Fruit fly (Drosophila melanogaster) whole organism, wandering third instar larva: ENCODE results near the gene CG44476.
A peak's percentile ranks its signal among the peaks of the same experiment; 100 is the strongest.

Source experiments
- Abd-B ChIP-seq: fragments of >200 bp; optimal IDR thresholded peaks from 2 replicates; lab custom pipeline; 2017; ENCODE audit warnings: missing biosample characterization, missing genetic modification characterization
- CG32264 ChIP-seq: fragments of 200-800 bp; sonication (Bioruptor generic); optimal IDR thresholded peaks from 2 replicates; lab custom pipeline; 2016; ENCODE audit warnings: missing biosample characterization, missing genetic modification characterization
- CG9705 ChIP-seq: fragments of 200-800 bp; sonication (Bioruptor generic); optimal IDR thresholded peaks from 2 replicates; lab custom pipeline; 2018; ENCODE audit warnings: missing biosample characterization, mild to moderate bottlenecking, missing genetic modification characterization
- CrebA ChIP-seq: fragments of 200-800 bp; sonication (Bioruptor generic); optimal IDR thresholded peaks from 2 replicates; lab custom pipeline; 2016; ENCODE audit warnings: missing biosample characterization, mild to moderate bottlenecking, missing genetic modification characterization, borderline replicate concordance
- Dfd ChIP-seq: fragments of >200 bp; optimal IDR thresholded peaks from 2 replicates; lab custom pipeline; 2017; ENCODE audit warnings: missing biosample characterization, missing genetic modification characterization
- Dif ChIP-seq: fragments of 200-275, 200-300 bp; sonication (Bioruptor generic); optimal IDR thresholded peaks from 2 replicates; lab custom pipeline; 2018; ENCODE audit warnings: missing biosample characterization, missing genetic modification characterization; ENCODE audit not compliant: partially characterized antibody
- GATAd ChIP-seq: sonication (Bioruptor generic); optimal IDR thresholded peaks from 2 replicates; lab custom pipeline; 2016; ENCODE audit warnings: missing biosample characterization, missing genetic modification characterization
- HLH106 ChIP-seq: fragments of 200-800 bp; optimal IDR thresholded peaks from 3 replicates; lab custom pipeline; 2019; ENCODE audit warnings: missing biosample characterization, mild to moderate bottlenecking, missing genetic modification characterization, moderate library complexity
- Hnf4 ChIP-seq: fragments of 200-800 bp; sonication (Bioruptor generic); optimal IDR thresholded peaks from 2 replicates; lab custom pipeline; 2016; ENCODE audit warnings: missing biosample characterization, mild to moderate bottlenecking, missing genetic modification characterization
- Hr78 ChIP-seq: fragments of >200 bp; optimal IDR thresholded peaks from 2 replicates; lab custom pipeline; 2017; ENCODE audit warnings: missing biosample characterization, missing genetic modification characterization
- Hr83 ChIP-seq: fragments of 200-300 bp; sonication (Bioruptor generic); optimal IDR thresholded peaks from 2 replicates; lab custom pipeline; 2016; ENCODE audit warnings: missing biosample characterization, mild to moderate bottlenecking, missing genetic modification characterization, moderate library complexity; ENCODE audit not compliant: poor library complexity, severe bottlenecking
- Jra ChIP-seq: sonication (Bioruptor generic); optimal IDR thresholded peaks from 2 replicates; lab custom pipeline; 2016; ENCODE audit warnings: missing biosample characterization, missing genetic modification characterization
- Mio ChIP-seq: sonication (Bioruptor generic); optimal IDR thresholded peaks from 2 replicates; lab custom pipeline; 2016; ENCODE audit warnings: missing biosample characterization, missing genetic modification characterization
- Myc ChIP-seq: fragments of >200 bp; optimal IDR thresholded peaks from 2 replicates; lab custom pipeline; 2017
- N ChIP-seq: fragments of >200 bp; optimal IDR thresholded peaks from 2 replicates; lab custom pipeline; 2018; ENCODE audit warnings: missing biosample characterization, missing external identifiers, missing genetic modification characterization
- OdsH ChIP-seq: fragments of 200-800 bp; sonication (Bioruptor generic); optimal IDR thresholded peaks from 2 replicates; lab custom pipeline; 2016; ENCODE audit warnings: missing biosample characterization, mild to moderate bottlenecking, missing genetic modification characterization
- Rel ChIP-seq, 2 experiments: fragments of 200-800 bp; sonication (Bioruptor generic) in 1 of 2; optimal IDR thresholded peaks; 2 replicates in 1 of 2; 3 replicates in 1 of 2; lab custom pipeline; 2016 to 2019; ENCODE audit warnings: mild to moderate bottlenecking in 2 of 2, missing biosample characterization in 2 of 2, missing genetic modification characterization in 2 of 2, moderate library complexity in 1 of 2
- Sp1 ChIP-seq: fragments of 200-800 bp; sonication (Bioruptor generic); optimal IDR thresholded peaks from 3 replicates; lab custom pipeline; 2019; ENCODE audit warnings: missing biosample characterization, mild to moderate bottlenecking, missing genetic modification characterization, moderate library complexity
- Vsx2 ChIP-seq: fragments of 200-300, 225-300 bp; sonication (Bioruptor generic); optimal IDR thresholded peaks from 2 replicates; lab custom pipeline; 2018; ENCODE audit warnings: missing biosample characterization, missing genetic modification characterization; ENCODE audit not compliant: partially characterized antibody
- br ChIP-seq: fragments of 200-800 bp; sonication (Bioruptor generic); optimal IDR thresholded peaks from 2 replicates; lab custom pipeline; 2016; ENCODE audit warnings: missing biosample characterization, missing genetic modification characterization
- brk ChIP-seq: fragments of 200-800 bp; sonication (Bioruptor generic); optimal IDR thresholded peaks from 2 replicates; lab custom pipeline; 2016; ENCODE audit warnings: missing biosample characterization, mild to moderate bottlenecking, missing genetic modification characterization
- dl ChIP-seq, 2 experiments: fragments of 175-275, 200-275 bp in 1 of 2; fragments of 200-275 bp in 1 of 2; sonication (Bioruptor generic); optimal IDR thresholded peaks; lab custom pipeline; 2018; ENCODE audit warnings: mild to moderate bottlenecking in 2 of 2, missing biosample characterization in 2 of 2, missing genetic modification characterization in 2 of 2, moderate library complexity in 2 of 2; ENCODE audit not compliant: partially characterized antibody in 2 of 2, insufficient read depth in 1 of 2
- dmrt93B ChIP-seq: fragments of 200-800 bp; sonication (Bioruptor generic); optimal IDR thresholded peaks from 2 replicates; lab custom pipeline; 2018; ENCODE audit warnings: missing biosample characterization, mild to moderate bottlenecking, missing genetic modification characterization
- dsf ChIP-seq: sonication (Bioruptor generic); optimal IDR thresholded peaks from 2 replicates; lab custom pipeline; 2016; ENCODE audit warnings: missing biosample characterization, missing genetic modification characterization, borderline replicate concordance
- ey ChIP-seq: fragments of 200-800 bp; sonication (Bioruptor generic); optimal IDR thresholded peaks from 2 replicates; lab custom pipeline; 2016; ENCODE audit warnings: missing biosample characterization, missing genetic modification characterization
- foxo ChIP-seq, 2 experiments: fragments of 200-800 bp; sonication (Bioruptor generic); optimal IDR thresholded peaks; 2 replicates in 1 of 2; 3 replicates in 1 of 2; lab custom pipeline; 2016 to 2017; ENCODE audit warnings: missing biosample characterization in 2 of 2, missing genetic modification characterization in 2 of 2
- fru ChIP-seq: fragments of 200-800 bp; sonication (Bioruptor generic); optimal IDR thresholded peaks from 3 replicates; lab custom pipeline; 2016; ENCODE audit warnings: missing biosample characterization, mild to moderate bottlenecking, missing genetic modification characterization
- h ChIP-seq: fragments of 200-800 bp; sonication (Bioruptor generic); optimal IDR thresholded peaks from 3 replicates; lab custom pipeline; 2016; ENCODE audit warnings: missing biosample characterization, mild to moderate bottlenecking, missing genetic modification characterization
- jim ChIP-seq: fragments of 175-275, 200-325 bp; sonication (Bioruptor generic); optimal IDR thresholded peaks from 2 replicates; lab custom pipeline; 2016; ENCODE audit warnings: missing biosample characterization, mild to moderate bottlenecking, missing genetic modification characterization
- lola ChIP-seq: fragments of >200 bp; optimal IDR thresholded peaks from 2 replicates; lab custom pipeline; 2017; ENCODE audit warnings: missing biosample characterization, missing genetic modification characterization
- pan ChIP-seq: fragments of >200 bp; optimal IDR thresholded peaks from 2 replicates; lab custom pipeline; 2017
- psq ChIP-seq: fragments of 200-800 bp; sonication (Bioruptor generic); optimal IDR thresholded peaks from 3 replicates; lab custom pipeline; 2017; ENCODE audit warnings: missing biosample characterization, mild to moderate bottlenecking, missing genetic modification characterization, moderate library complexity
- rgr ChIP-seq: fragments of 200-800 bp; sonication (Bioruptor generic); optimal IDR thresholded peaks from 3 replicates; lab custom pipeline; 2016; ENCODE audit warnings: missing biosample characterization, mild to moderate bottlenecking, missing genetic modification characterization
- sage ChIP-seq: fragments of 200-800 bp; sonication (Bioruptor generic); optimal IDR thresholded peaks from 2 replicates; lab custom pipeline; 2016; ENCODE audit warnings: missing biosample characterization, mild to moderate bottlenecking, missing genetic modification characterization
- sv ChIP-seq: fragments of 200-800 bp; sonication (Bioruptor generic); optimal IDR thresholded peaks from 3 replicates; lab custom pipeline; 2016; ENCODE audit warnings: missing biosample characterization, missing genetic modification characterization
- tai ChIP-seq: sonication (Bioruptor generic); optimal IDR thresholded peaks from 2 replicates; lab custom pipeline; 2016; ENCODE audit warnings: missing biosample characterization, missing genetic modification characterization
- usp ChIP-seq: fragments of >200 bp; optimal IDR thresholded peaks from 2 replicates; lab custom pipeline; 2017; ENCODE audit warnings: missing biosample characterization, missing genetic modification characterization
- woc ChIP-seq: sonication (Bioruptor generic); optimal IDR thresholded peaks from 2 replicates; lab custom pipeline; 2016; ENCODE audit warnings: missing biosample characterization, mild to moderate bottlenecking, missing genetic modification characterization

CG44476 gene

dm6 chr2L:18121367-18122230 lies 8.6 kb upstream of the CG44476 start:
- TF ChIP-seq Rel (GFP tag; optimal IDR thresholded peaks at IDR 0.05; lab: Kevin White, UChicago) (peak; percentile 79), Rel (tag; optimal IDR thresholded peaks at IDR 0.05; lab: Kevin White, UChicago) (peak; percentile 62), dl (GFP tag; optimal IDR thresholded peaks at IDR 0.05; lab: Kevin White, UChicago; ENCODE audit: insufficient read depth in 1 of 2, partially characterized antibody in 2 of 2) (no peak), GATAd (GFP tag; lab: Kevin White, UChicago) (no peak), usp (GFP tag; lab: Kevin White, UChicago) (no peak), dsf (no peak), Dif (GFP tag; lab: Kevin White, UChicago) (no peak), N (GFP tag; lab: Kevin White, UChicago) (no peak), dmrt93B (GFP tag; lab: Kevin White, UChicago) (peak; percentile 79), tai (GFP tag; lab: Kevin White, UChicago) (peak; percentile 31), Vsx2 (GFP tag; lab: Kevin White, UChicago) (no peak), CG32264 (GFP tag; lab: Kevin White, UChicago) (peak; percentile 80), foxo (GFP tag; optimal IDR thresholded peaks at IDR 0.05; lab: Kevin White, UChicago) (peak; percentile 22 to 91), Hr83 (GFP tag; lab: Kevin White, UChicago) (peak; percentile 9), HLH106 (tag; lab: Kevin White, UChicago) (peak; percentile 91), rgr (peak; percentile 90), sv (no peak), woc (GFP tag; lab: Kevin White, UChicago) (peak; percentile 91), psq (peak; percentile 83), jim (no peak), CrebA (GFP tag; lab: Kevin White, UChicago) (peak; percentile 22), Jra (peak; percentile 68), br (GFP tag; lab: Kevin White, UChicago) (peak; percentile 92), Dfd (GFP tag; lab: Kevin White, UChicago) (no peak), Hnf4 (GFP tag; lab: Kevin White, UChicago) (peak; percentile 75), Myc (lab: Kevin White, UChicago) (no peak), pan (lab: Kevin White, UChicago) (no peak), h (peak; percentile 95), CG9705 (GFP tag; lab: Kevin White, UChicago) (peak; percentile 69), fru (peak; percentile 95), Abd-B (GFP tag; lab: Kevin White, UChicago) (no peak), brk (peak; percentile 64), lola (no peak), sage (GFP tag; lab: Kevin White, UChicago) (peak; percentile 73), Mio (GFP tag; lab: Kevin White, UChicago) (no peak), ey (peak; percentile 93), Sp1 (GFP tag; lab: Kevin White, UChicago) (peak; percentile 87), Hr78 (GFP tag; lab: Kevin White, UChicago) (no peak), OdsH (GFP tag; lab: Kevin White, UChicago) (peak; percentile 89)

- TF ChIP-seq Rel (GFP tag; optimal IDR thresholded peaks at IDR 0.05; lab: Kevin White, UChicago): no peak
- no peak for TF ChIP-seq Rel (tag; optimal IDR thresholded peaks at IDR 0.05; lab: Kevin White, UChicago)
- peak; percentile 49 for TF ChIP-seq tai (GFP tag; lab: Kevin White, UChicago)
- peak; percentile 32 for TF ChIP-seq fru
- TF ChIP-seq ey: peak; percentile 24
- no peak for TF ChIP-seq CG9705 (GFP tag; lab: Kevin White, UChicago)
- peak in 1 of 2 experiments; percentile 40 for TF ChIP-seq foxo (GFP tag; optimal IDR thresholded peaks at IDR 0.05; lab: Kevin White, UChicago)
- no peak for TF ChIP-seq Mio (GFP tag; lab: Kevin White, UChicago)
- peak; percentile 45 for TF ChIP-seq rgr
- TF ChIP-seq h: peak; percentile 59
- TF ChIP-seq HLH106 (tag; lab: Kevin White, UChicago): peak; percentile 21
- TF ChIP-seq Hnf4 (GFP tag; lab: Kevin White, UChicago): peak; percentile 33
- no peak for TF ChIP-seq Jra
- no peak for TF ChIP-seq Vsx2 (GFP tag; lab: Kevin White, UChicago)
- TF ChIP-seq OdsH (GFP tag; lab: Kevin White, UChicago): peak; percentile 41
- TF ChIP-seq, all 38 proteins: peak for 9
These were observed 6.7 kb upstream of the CG44476 start, which contains the start of gene CG5758 for dm6 chr2L:18119643-18120042. Gene CG5758 (plus strand): TSS chr2L:18119995.
